Fruit fly (Drosophila melanogaster) S2 (cell line): ENCODE results near the gene Marf.

ENCODE experiments used
- CG8478 ChIP-seq: fragments of >200 bp; optimal IDR thresholded peaks from 2 replicates; lab custom pipeline; 2018
- CTCF ChIP-seq, 2 experiments: fragments of >200 bp; optimal IDR thresholded peaks; 2 replicates each; lab custom pipeline; 2018

dm6 chrX:6316858-6317474 is 48.8 kb upstream of the Marf start:
- TF ChIP-seq CG8478 (no peak), CTCF (optimal IDR thresholded peaks at IDR 0.05; lab: Kevin White, UChicago) (no peak)
